Worm (Caenorhabditis elegans) whole organism, late embryonic: ENCODE results near the gene W05H9.4.

ENCODE experiments used
- ama-1 ChIP-seq: fragments of 150-350 bp; optimal IDR thresholded peaks from 2 replicates; lab custom pipeline; 2014
- ets-4 ChIP-seq: sonication (generic microtip); optimal IDR thresholded peaks from 2 replicates; lab custom pipeline; 2016; ENCODE audit warnings: missing genetic modification characterization, missing compliant biosample characterization
- lin-11 ChIP-seq: fragments of 200-800 bp; sonication (Bioruptor generic); optimal IDR thresholded peaks from 2 replicates; lab custom pipeline; 2018; ENCODE audit warnings: mild to moderate bottlenecking, missing genetic modification characterization, missing compliant biosample characterization
- madf-2 ChIP-seq: sonication (generic microtip); optimal IDR thresholded peaks from 2 replicates; lab custom pipeline; 2017; ENCODE audit warnings: missing genetic modification characterization, missing compliant biosample characterization
- mec-3 ChIP-seq: sonication (generic microtip); optimal IDR thresholded peaks from 2 replicates; lab custom pipeline; 2016; ENCODE audit warnings: borderline replicate concordance, missing genetic modification characterization, missing compliant biosample characterization
- nhr-11 ChIP-seq: fragments of 150-350 bp; optimal IDR thresholded peaks from 2 replicates; lab custom pipeline; 2014; ENCODE audit warnings: missing biosample characterization, missing genetic modification characterization
- pat-9 ChIP-seq: fragments of 200-800 bp; sonication (Bioruptor generic); optimal IDR thresholded peaks from 2 replicates; lab custom pipeline; 2018; ENCODE audit warnings: mild to moderate bottlenecking, missing genetic modification characterization, moderate library complexity, missing compliant biosample characterization
- sdc-2 ChIP-seq: sonication (generic microtip); optimal IDR thresholded peaks from 2 replicates; lab custom pipeline; 2016; ENCODE audit warnings: missing genotype, missing genetic modification characterization, missing compliant biosample characterization

- TF ChIP-seq ama-1 (lab: Kevin White, UChicago): peak; percentile 83
- no peak for TF ChIP-seq sdc-2
- no peak for TF ChIP-seq lin-11 (tag; lab: Kevin White, UChicago)
- no peak for TF ChIP-seq mec-3 (tag; lab: Kevin White, UChicago)
- no peak for TF ChIP-seq ets-4 (tag; lab: Kevin White, UChicago)
- no peak for TF ChIP-seq madf-2 (tag; lab: Kevin White, UChicago)
- no peak for TF ChIP-seq pat-9
- no peak for TF ChIP-seq nhr-11 (tag; lab: Kevin White, UChicago)
Observed at ce11 chrX:6251947-6252617, 11.4 kb upstream of the W05H9.4 start.
